Fruit fly (Drosophila melanogaster) whole organism, embryonic: ENCODE data around the gene MED14.

Experiments used
- BEAF-32 ChIP-seq: fragments of 200-800 bp; sonication (Bioruptor generic); optimal IDR thresholded peaks from 3 replicates; lab custom pipeline; 2017; ENCODE audit warnings: missing biosample characterization, missing genetic modification characterization, mild to moderate bottlenecking, moderate library complexity, missing genetic modification reagents
- Bgb ChIP-seq: fragments of 200-800 bp; sonication (Bioruptor generic); IDR thresholded peaks from 2 replicates; pipeline ENCODE4 v1.3.6; 2022; ENCODE audit warnings: missing biosample characterization, missing genetic modification characterization; ENCODE audit not compliant: partially characterized antibody
- Bteb2 ChIP-seq: fragments of 200-800 bp; sonication (Bioruptor generic); optimal IDR thresholded peaks from 2 replicates; lab custom pipeline; 2016; ENCODE audit warnings: missing biosample characterization, missing genetic modification characterization
- CG10462 ChIP-seq: fragments of 200-800 bp; sonication (Bioruptor generic); optimal IDR thresholded peaks from 2 replicates; lab custom pipeline; 2016; ENCODE audit warnings: missing biosample characterization, missing genetic modification characterization
- CG11695 ChIP-seq: fragments of 200-800 bp; sonication (Bioruptor generic); IDR thresholded peaks from 3 replicates; pipeline ENCODE4 v1.3.6; 2022; ENCODE audit warnings: missing biosample characterization, missing genetic modification characterization
- CG12104 ChIP-seq: fragments of 200-800 bp; sonication (Bioruptor generic); optimal IDR thresholded peaks from 3 replicates; lab custom pipeline; 2016; ENCODE audit warnings: missing biosample characterization, missing genetic modification characterization
- CG14860 ChIP-seq: fragments of 200-800 bp; sonication (Bioruptor generic); IDR thresholded peaks from 3 replicates; pipeline ENCODE4 v1.3.6; 2022; ENCODE audit warnings: missing biosample characterization, missing genetic modification characterization; ENCODE audit not compliant: partially characterized antibody
- CG1647 ChIP-seq: fragments of 200-800 bp; sonication (Bioruptor generic); optimal IDR thresholded peaks from 3 replicates; lab custom pipeline; 2016; ENCODE audit warnings: missing biosample characterization, missing genetic modification characterization
- CG16863 ChIP-seq: fragments of 200-800 bp; sonication (Bioruptor generic); optimal IDR thresholded peaks from 3 replicates; lab custom pipeline; 2016; ENCODE audit warnings: missing biosample characterization, missing genetic modification characterization
- CG17912 ChIP-seq: fragments of 200-800 bp; sonication (Bioruptor generic); optimal IDR thresholded peaks from 2 replicates; lab custom pipeline; 2018; ENCODE audit warnings: missing biosample characterization, mild to moderate bottlenecking, missing genetic modification characterization
- CG18262 ChIP-seq: fragments of 200-800 bp; optimal IDR thresholded peaks from 3 replicates; lab custom pipeline; 2019; ENCODE audit warnings: missing biosample characterization, mild to moderate bottlenecking, missing genetic modification characterization, moderate library complexity
- CG30020 ChIP-seq: fragments of 200-800 bp; optimal IDR thresholded peaks from 2 replicates; lab custom pipeline; 2019; ENCODE audit warnings: missing biosample characterization, mild to moderate bottlenecking, missing genetic modification characterization, moderate library complexity
- CG3407 ChIP-seq: fragments of 200-800 bp; sonication (Bioruptor generic); optimal IDR thresholded peaks from 2 replicates; lab custom pipeline; 2018; ENCODE audit warnings: missing biosample characterization, mild to moderate bottlenecking, missing genetic modification characterization
- CG34224 ChIP-seq: fragments of 200-800 bp; sonication (Bioruptor generic); IDR thresholded peaks from 3 replicates; pipeline ENCODE4 v1.3.6; 2022; ENCODE audit warnings: missing biosample characterization, missing genetic modification characterization; ENCODE audit not compliant: partially characterized antibody
- CG4404 ChIP-seq: fragments of 200-800 bp; sonication (Bioruptor generic); IDR thresholded peaks from 2 replicates; pipeline ENCODE4 v1.3.6; 2022; ENCODE audit warnings: missing biosample characterization, missing genetic modification characterization
- CG4707 ChIP-seq: fragments of 200-800 bp; sonication (Bioruptor generic); optimal IDR thresholded peaks from 2 replicates; lab custom pipeline; 2018; ENCODE audit warnings: missing biosample characterization, mild to moderate bottlenecking, missing genetic modification characterization, moderate library complexity
- CG6654 ChIP-seq: fragments of 200-800 bp; sonication (Bioruptor generic); optimal IDR thresholded peaks from 2 replicates; lab custom pipeline; 2017; ENCODE audit warnings: missing biosample characterization, mild to moderate bottlenecking, missing genetic modification characterization
- CG8359 ChIP-seq: fragments of 200-800 bp; sonication (Bioruptor generic); optimal IDR thresholded peaks from 2 replicates; lab custom pipeline; 2017; ENCODE audit warnings: missing biosample characterization, mild to moderate bottlenecking, missing genetic modification characterization, borderline replicate concordance
- CG9609 ChIP-seq: fragments of 200-800 bp; sonication (Bioruptor generic); optimal IDR thresholded peaks from 3 replicates; lab custom pipeline; 2016; ENCODE audit warnings: missing biosample characterization, missing genetic modification characterization
- CG9797 ChIP-seq: fragments of 200-800 bp; sonication (Bioruptor generic); optimal IDR thresholded peaks from 3 replicates; lab custom pipeline; 2018; ENCODE audit warnings: missing biosample characterization, mild to moderate bottlenecking, missing genetic modification characterization
- CkIIα-i1 ChIP-seq: fragments of 200-800 bp; sonication (Bioruptor generic); IDR thresholded peaks from 2 replicates; pipeline ENCODE4 v1.3.6; 2022; ENCODE audit warnings: missing biosample characterization, missing genetic modification characterization
- CoRest ChIP-seq: fragments of 200-800 bp; sonication (Bioruptor generic); optimal IDR thresholded peaks from 3 replicates; lab custom pipeline; 2018; ENCODE audit warnings: missing biosample characterization, mild to moderate bottlenecking, missing genetic modification characterization, moderate library complexity
- HLH4C ChIP-seq: fragments of 200-800 bp; sonication (Bioruptor generic); IDR thresholded peaks from 3 replicates; pipeline ENCODE4 v1.3.6; 2022; ENCODE audit warnings: missing biosample characterization, missing genetic modification characterization; ENCODE audit not compliant: partially characterized antibody
- Med ChIP-seq: fragments of 200-800 bp; sonication (Bioruptor generic); peaks from one replicate; lab custom pipeline; 2016; ENCODE audit warnings: missing biosample characterization, missing genetic modification characterization, mild to moderate bottlenecking, inconsistent platforms, moderate library complexity
- Mrtf ChIP-seq: fragments of 200-800 bp; sonication (Bioruptor generic); IDR thresholded peaks from 3 replicates; pipeline ENCODE4 v1.3.6; 2022; ENCODE audit warnings: missing biosample characterization, missing genetic modification characterization
- Myb ChIP-seq: fragments of 200-800 bp; sonication (Bioruptor generic); optimal IDR thresholded peaks from 2 replicates; lab custom pipeline; 2016; ENCODE audit warnings: missing biosample characterization, missing genetic modification characterization
- Nf-YC ChIP-seq: fragments of 200-800 bp; optimal IDR thresholded peaks from 3 replicates; lab custom pipeline; 2019; ENCODE audit warnings: missing biosample characterization, mild to moderate bottlenecking, missing genetic modification characterization, moderate library complexity
- Ravus ChIP-seq: fragments of 200-800 bp; sonication (Bioruptor generic); IDR thresholded peaks from 2 replicates; pipeline ENCODE4 v1.3.6; 2022; ENCODE audit warnings: missing biosample characterization, missing genetic modification characterization
- Rfx ChIP-seq: fragments of 200-800 bp; sonication (Bioruptor generic); IDR thresholded peaks from 2 replicates; pipeline ENCODE4 v1.3.6; 2022; ENCODE audit warnings: missing biosample characterization, missing genetic modification characterization
- Side ChIP-seq: fragments of 200-800 bp; sonication (Bioruptor generic); optimal IDR thresholded peaks from 2 replicates; lab custom pipeline; 2016; ENCODE audit warnings: missing biosample characterization, missing genetic modification characterization
- Sin3A ChIP-seq: fragments of >200 bp; optimal IDR thresholded peaks from 2 replicates; lab custom pipeline; 2018
- abd-A ChIP-seq: fragments of 200-800 bp; sonication (Bioruptor generic); optimal IDR thresholded peaks from 3 replicates; lab custom pipeline; 2019; ENCODE audit warnings: missing biosample characterization, mild to moderate bottlenecking, missing genetic modification characterization, moderate library complexity
- ara ChIP-seq: fragments of 200-800 bp; sonication (Bioruptor generic); IDR thresholded peaks from 2 replicates; pipeline ENCODE4 v1.3.6; 2022; ENCODE audit warnings: missing biosample characterization, missing genetic modification characterization
- cato ChIP-seq: fragments of 200-800 bp; sonication (Bioruptor generic); optimal IDR thresholded peaks from 2 replicates; lab custom pipeline; 2016; ENCODE audit warnings: missing biosample characterization, missing genetic modification characterization, borderline replicate concordance
- en ChIP-seq: fragments of 200-800 bp; sonication (Bioruptor generic); optimal IDR thresholded peaks from 2 replicates; lab custom pipeline; 2016; ENCODE audit warnings: missing biosample characterization, missing genetic modification characterization
- esg ChIP-seq: fragments of 200-800 bp; sonication (Bioruptor generic); conservative IDR thresholded peaks from 2 replicates; pipeline ENCODE4 v1.3.6; 2022; ENCODE audit warnings: missing biosample characterization, missing genetic modification characterization
- ewg ChIP-seq: fragments of 200-800 bp; sonication (Bioruptor generic); optimal IDR thresholded peaks from 3 replicates; lab custom pipeline; 2017; ENCODE audit warnings: mild to moderate bottlenecking, missing biosample characterization, missing genetic modification reagents, missing genetic modification characterization
- hb ChIP-seq: fragments of 200-800 bp; sonication (Bioruptor generic); IDR thresholded peaks from 3 replicates; pipeline ENCODE4 v1.3.6; 2022; ENCODE audit warnings: missing biosample characterization, missing genetic modification characterization; ENCODE audit not compliant: partially characterized antibody
- hbn ChIP-seq: fragments of 200-800 bp; sonication (Bioruptor generic); IDR thresholded peaks from 2 replicates; pipeline ENCODE4 v1.3.6; 2022; ENCODE audit warnings: missing biosample characterization, missing genetic modification characterization; ENCODE audit not compliant: partially characterized antibody
- knrl ChIP-seq: fragments of 200-800 bp; sonication (Bioruptor generic); IDR thresholded peaks from 3 replicates; pipeline ENCODE4 v1.3.6; 2022; ENCODE audit warnings: missing biosample characterization, missing genetic modification characterization; ENCODE audit not compliant: partially characterized antibody
- maf-S ChIP-seq: fragments of 200-800 bp; sonication (Bioruptor generic); optimal IDR thresholded peaks from 2 replicates; lab custom pipeline; 2016; ENCODE audit warnings: missing biosample characterization, missing genetic modification characterization
- nerfin-2 ChIP-seq: fragments of 200-800 bp; sonication (Bioruptor generic); IDR thresholded peaks from 2 replicates; pipeline ENCODE4 v1.3.6; 2022; ENCODE audit warnings: missing biosample characterization, missing genetic modification characterization; ENCODE audit not compliant: partially characterized antibody
- pita ChIP-seq: fragments of 200-800 bp; sonication (Bioruptor generic); optimal IDR thresholded peaks from 2 replicates; lab custom pipeline; 2017; ENCODE audit warnings: missing biosample characterization, mild to moderate bottlenecking, missing genetic modification characterization
- rib ChIP-seq: fragments of 200-800 bp; sonication (Bioruptor generic); IDR thresholded peaks from 2 replicates; pipeline ENCODE4 v1.3.6; 2022; ENCODE audit warnings: missing biosample characterization, missing genetic modification characterization
- sd ChIP-seq: fragments of 200-800 bp; sonication (Bioruptor generic); optimal IDR thresholded peaks from 3 replicates; lab custom pipeline; 2018; ENCODE audit warnings: missing biosample characterization, mild to moderate bottlenecking, missing genetic modification characterization, moderate library complexity
- sisA ChIP-seq: fragments of 200-800 bp; sonication (Bioruptor generic); IDR thresholded peaks from 2 replicates; pipeline ENCODE4 v1.3.6; 2022; ENCODE audit warnings: missing biosample characterization, missing genetic modification characterization
- sr ChIP-seq: fragments of 200-800 bp; sonication (Bioruptor generic); IDR thresholded peaks from 3 replicates; pipeline ENCODE4 v1.3.6; 2022; ENCODE audit warnings: missing biosample characterization, missing genetic modification characterization
- tna ChIP-seq: fragments of 200-800 bp; sonication (Bioruptor generic); IDR thresholded peaks from 2 replicates; pipeline ENCODE4 v1.3.6; 2022; ENCODE audit warnings: missing biosample characterization, missing genetic modification characterization; ENCODE audit not compliant: partially characterized antibody
- usp ChIP-seq: fragments of >200 bp; optimal IDR thresholded peaks from 2 replicates; lab custom pipeline; 2017; ENCODE audit warnings: missing biosample characterization, missing genetic modification characterization
- zen ChIP-seq: fragments of 200-800 bp; sonication (Bioruptor generic); optimal IDR thresholded peaks from 3 replicates; lab custom pipeline; 2018; ENCODE audit warnings: missing biosample characterization, mild to moderate bottlenecking, missing genetic modification characterization, moderate library complexity
- zf30C ChIP-seq: fragments of 200-800 bp; sonication (Bioruptor generic); optimal IDR thresholded peaks from 3 replicates; lab custom pipeline; 2018; ENCODE audit warnings: missing biosample characterization, mild to moderate bottlenecking, missing genetic modification characterization

The MED14 gene

dm6 chr3L:593102-593501 lies at the start of gene MED14 (continued):
- TF ChIP-seq Med (GFP tag; lab: Kevin White, UChicago): peak; percentile 71
- TF ChIP-seq tna (GFP tag; lab: Robert Waterston, UW): peak; percentile 58; the same call in 1 of the 2 replicates
- TF ChIP-seq CG10462 (GFP tag; lab: Kevin White, UChicago): no peak
- TF ChIP-seq CG6654: no peak
- TF ChIP-seq nerfin-2 (GFP tag; lab: Robert Waterston, UW): peak; percentile 58; the same call in 1 of the 2 replicates
- TF ChIP-seq Rfx: 0 out of 2 replicates have a peak, but pooled peaks have one; percentile 11
- TF ChIP-seq sr (GFP tag; lab: Robert Waterston, UW): no peak
- peak; percentile 58 for TF ChIP-seq Sin3A
- no peak for TF ChIP-seq zf30C (GFP tag; lab: Kevin White, UChicago)
- TF ChIP-seq ewg (GFP tag; lab: Kevin White, UChicago): no peak
- peak; percentile 80 for TF ChIP-seq CG9797 (GFP tag; lab: Kevin White, UChicago)
- TF ChIP-seq knrl (GFP tag; lab: Robert Waterston, UW): peak; percentile 61; the same call in 2 of the 3 replicates
- no peak for TF ChIP-seq Side (GFP tag; lab: Kevin White, UChicago)
- TF ChIP-seq CG14860 (GFP tag; lab: Robert Waterston, UW): peak; percentile 54
- peak; percentile 97 for TF ChIP-seq sd
- TF ChIP-seq hb (GFP tag; lab: Robert Waterston, UW): no peak; the same call in 2 of the 3 replicates
- TF ChIP-seq usp: no peak
- TF ChIP-seq CoRest: no peak
- TF ChIP-seq CG17912: no peak
- no peak for TF ChIP-seq Ravus (GFP tag; lab: Robert Waterston, UW)
- TF ChIP-seq hbn (GFP tag; lab: Robert Waterston, UW): peak; percentile 51
- TF ChIP-seq cato (GFP tag; lab: Kevin White, UChicago): no peak
- no peak for TF ChIP-seq CG18262 (tag; lab: Kevin White, UChicago)
- TF ChIP-seq Bgb (GFP tag; lab: Robert Waterston, UW): peak; percentile 70
- no peak for TF ChIP-seq sisA
- TF ChIP-seq CG4707 (GFP tag; lab: Kevin White, UChicago): no peak
- peak; percentile 50 for TF ChIP-seq rib
- TF ChIP-seq HLH4C: peak; percentile 71
- no peak for TF ChIP-seq CG30020 (tag; lab: Kevin White, UChicago)
- TF ChIP-seq CG16863: no peak
- no peak for TF ChIP-seq Mrtf (GFP tag; lab: Robert Waterston, UW)
- no peak for TF ChIP-seq en (GFP tag; lab: Kevin White, UChicago)
- no peak for TF ChIP-seq CG9609
- TF ChIP-seq CG3407 (GFP tag; lab: Kevin White, UChicago): no peak
- TF ChIP-seq Myb (GFP tag; lab: Kevin White, UChicago): peak; percentile 21
- no peak for TF ChIP-seq zen
- TF ChIP-seq CG4404 (GFP tag; lab: Robert Waterston, UW): no peak
- no peak for TF ChIP-seq CG12104 (GFP tag; lab: Kevin White, UChicago)
- no peak for TF ChIP-seq Nf-YC (tag; lab: Kevin White, UChicago)
- no peak for TF ChIP-seq CkIIα-i1 (GFP tag; lab: Robert Waterston, UW)
- TF ChIP-seq CG11695 (GFP tag; lab: Robert Waterston, UW): no peak
- TF ChIP-seq esg (GFP tag; lab: Robert Waterston, UW): no peak
- TF ChIP-seq ara: no peak
- no peak for TF ChIP-seq Bteb2
- peak; percentile 59 for TF ChIP-seq BEAF-32 (GFP tag; lab: Kevin White, UChicago)
- TF ChIP-seq CG8359 (GFP tag; lab: Kevin White, UChicago): no peak
- no peak for TF ChIP-seq abd-A (tag; lab: Kevin White, UChicago)
- TF ChIP-seq CG34224: peak; percentile 67
- no peak for TF ChIP-seq CG1647
- no peak for TF ChIP-seq pita
- no peak for TF ChIP-seq maf-S
